Fruit fly (Drosophila melanogaster): ENCODE data around the gene bves.
A peak's percentile ranks its signal among the peaks of the same experiment; 100 is the strongest.

Gene bves

DNA sequence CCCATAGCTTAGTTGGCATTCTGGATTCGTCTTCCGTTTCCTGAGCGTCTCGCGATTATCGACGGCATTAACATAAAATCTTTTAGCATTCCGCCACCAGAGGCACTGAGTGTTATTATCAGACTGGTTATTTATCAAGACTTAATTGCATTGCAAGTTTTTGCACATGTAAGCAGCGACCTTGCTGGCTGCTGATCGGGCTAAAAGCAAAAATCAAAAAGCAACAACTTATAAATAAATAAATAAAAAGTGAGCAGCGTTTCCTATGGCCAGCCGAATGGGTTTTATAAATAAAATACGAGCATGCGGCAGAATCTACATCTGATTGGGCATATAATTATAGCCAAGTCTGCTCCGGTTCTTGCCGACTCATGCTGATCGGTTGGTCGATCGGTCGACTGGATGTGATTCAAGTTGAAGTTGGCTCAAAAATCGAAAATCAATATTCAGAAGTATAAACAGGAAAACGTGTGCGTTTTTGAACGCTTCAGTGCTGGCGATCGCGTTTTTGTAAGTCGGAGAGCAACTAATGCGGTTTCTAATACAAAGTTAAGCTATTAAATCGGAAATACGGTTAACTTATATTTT is 72.3 kb downstream of the bves start:
- TF ChIP-seq Hr83 (GFP tag; optimal IDR thresholded peaks at IDR 0.05; ENCODE audit: poor library complexity, severe bottlenecking) (no peak), Mio (GFP tag; optimal IDR thresholded peaks at IDR 0.05) (no peak), Vsx2 (GFP tag; optimal IDR thresholded peaks at IDR 0.05; ENCODE audit: partially characterized antibody) (no peak), rgr (GFP tag; optimal IDR thresholded peaks at IDR 0.05) (no peak), tai (GFP tag; optimal IDR thresholded peaks at IDR 0.05) (no peak), woc (GFP tag; optimal IDR thresholded peaks at IDR 0.05) (no peak), ey (GFP tag; optimal IDR thresholded peaks at IDR 0.05) (no peak), usp (GFP tag; optimal IDR thresholded peaks at IDR 0.05) (no peak), jim (GFP tag; optimal IDR thresholded peaks at IDR 0.05) (no peak), sage (GFP tag; optimal IDR thresholded peaks at IDR 0.05) (no peak), Myc (optimal IDR thresholded peaks at IDR 0.05) (no peak), Dfd (GFP tag; optimal IDR thresholded peaks at IDR 0.05) (no peak), br (GFP tag; optimal IDR thresholded peaks at IDR 0.05) (no peak), dl (GFP tag; optimal IDR thresholded peaks at IDR 0.05; ENCODE audit: insufficient read depth in 1 of 2, partially characterized antibody in 2 of 2) (no peak), dsf (GFP tag; optimal IDR thresholded peaks at IDR 0.05; ENCODE audit: borderline replicate concordance) (no peak), Hnf4 (GFP tag; optimal IDR thresholded peaks at IDR 0.05) (no peak), Sp1 (GFP tag; optimal IDR thresholded peaks at IDR 0.05) (no peak), brk (GFP tag; optimal IDR thresholded peaks at IDR 0.05) (no peak)

DNA sequence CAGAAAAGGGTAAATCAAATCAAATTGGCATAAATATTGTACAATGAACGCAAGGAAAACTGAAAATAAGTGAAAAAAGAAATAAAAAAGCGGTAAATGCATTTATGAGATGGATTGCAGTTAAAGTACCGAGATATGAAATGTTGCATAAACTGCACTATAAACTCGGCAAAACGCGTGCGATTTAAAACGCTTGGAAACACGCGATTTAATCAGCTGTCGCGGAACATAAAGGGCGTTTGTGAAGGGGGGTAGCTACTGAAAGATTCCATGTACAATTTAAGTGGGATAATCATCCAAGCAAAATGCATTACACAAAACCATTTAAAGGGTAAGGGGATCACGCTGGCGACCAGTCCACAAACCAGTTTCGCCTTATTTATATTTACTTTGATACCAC is 73.0 kb downstream of the bves start:
- TF ChIP-seq foxo (GFP tag; optimal IDR thresholded peaks at IDR 0.05) (no peak), lola (GFP tag; optimal IDR thresholded peaks at IDR 0.05) (no peak), tai (GFP tag; optimal IDR thresholded peaks at IDR 0.05) (no peak), Vsx2 (GFP tag; optimal IDR thresholded peaks at IDR 0.05; ENCODE audit: partially characterized antibody) (no peak), dl (GFP tag; optimal IDR thresholded peaks at IDR 0.05; ENCODE audit: insufficient read depth in 1 of 2, partially characterized antibody in 2 of 2) (no peak), Hr83 (GFP tag; optimal IDR thresholded peaks at IDR 0.05; ENCODE audit: poor library complexity, severe bottlenecking) (no peak), Abd-B (GFP tag; optimal IDR thresholded peaks at IDR 0.05) (no peak), Myc (optimal IDR thresholded peaks at IDR 0.05) (no peak), br (GFP tag; optimal IDR thresholded peaks at IDR 0.05) (no peak), psq (GFP tag; optimal IDR thresholded peaks at IDR 0.05) (no peak), N (GFP tag; optimal IDR thresholded peaks at IDR 0.05) (no peak), Dfd (GFP tag; optimal IDR thresholded peaks at IDR 0.05) (no peak), pan (optimal IDR thresholded peaks at IDR 0.05) (no peak), ey (GFP tag; optimal IDR thresholded peaks at IDR 0.05) (no peak), Sp1 (GFP tag; optimal IDR thresholded peaks at IDR 0.05) (no peak), Jra (GFP tag; optimal IDR thresholded peaks at IDR 0.05) (no peak)

DNA sequence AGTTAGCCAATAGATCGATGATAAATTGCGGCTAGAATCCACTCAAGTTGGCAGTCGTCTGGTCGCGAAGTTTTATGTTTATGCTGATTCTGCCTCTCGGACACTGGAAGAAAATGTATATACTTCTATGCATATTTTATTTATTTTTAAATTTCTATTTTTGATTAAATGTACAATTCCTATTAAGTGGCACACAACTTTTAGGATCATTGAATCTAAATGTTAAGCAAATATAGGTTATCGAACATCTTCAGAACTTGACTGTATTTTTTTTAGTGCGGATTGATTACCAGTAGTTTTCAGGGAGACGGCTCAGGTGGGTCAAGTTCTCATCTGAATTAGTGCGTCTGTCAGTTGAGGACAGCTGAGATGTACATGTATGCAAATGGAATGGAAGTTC is 73.5 kb downstream of the bves start:
- TF ChIP-seq brk (GFP tag; optimal IDR thresholded peaks at IDR 0.05) (no peak), jim (GFP tag; optimal IDR thresholded peaks at IDR 0.05) (no peak), Dif (GFP tag; optimal IDR thresholded peaks at IDR 0.05; ENCODE audit: partially characterized antibody) (no peak), dsf (GFP tag; optimal IDR thresholded peaks at IDR 0.05; ENCODE audit: borderline replicate concordance) (no peak), usp (GFP tag; optimal IDR thresholded peaks at IDR 0.05) (no peak), HLH106 (tag; optimal IDR thresholded peaks at IDR 0.05) (peak; percentile 12), Jra (GFP tag; optimal IDR thresholded peaks at IDR 0.05) (no peak), rgr (GFP tag; optimal IDR thresholded peaks at IDR 0.05) (peak; percentile 9), Hnf4 (GFP tag; optimal IDR thresholded peaks at IDR 0.05) (no peak), ey (GFP tag; optimal IDR thresholded peaks at IDR 0.05) (no peak), fru (GFP tag; optimal IDR thresholded peaks at IDR 0.05) (peak; percentile 26), N (GFP tag; optimal IDR thresholded peaks at IDR 0.05) (no peak), psq (GFP tag; optimal IDR thresholded peaks at IDR 0.05) (peak; percentile 9), dmrt93B (GFP tag; optimal IDR thresholded peaks at IDR 0.05) (no peak), lola (GFP tag; optimal IDR thresholded peaks at IDR 0.05) (no peak), foxo (GFP tag; optimal IDR thresholded peaks at IDR 0.05) (peak in 1 of 2 experiments; percentile 25), pan (optimal IDR thresholded peaks at IDR 0.05) (no peak), h (GFP tag; optimal IDR thresholded peaks at IDR 0.05) (peak; percentile 10), br (GFP tag; optimal IDR thresholded peaks at IDR 0.05) (no peak), Hr83 (GFP tag; optimal IDR thresholded peaks at IDR 0.05; ENCODE audit: poor library complexity, severe bottlenecking) (no peak), Dfd (GFP tag; optimal IDR thresholded peaks at IDR 0.05) (no peak)
